Fruit fly (Drosophila melanogaster): Measurements from ENCODE around the gene PGRP-SA.
A peak's percentile ranks its signal among the peaks of the same experiment; 100 is the strongest.

Gene PGRP-SA

DNA sequence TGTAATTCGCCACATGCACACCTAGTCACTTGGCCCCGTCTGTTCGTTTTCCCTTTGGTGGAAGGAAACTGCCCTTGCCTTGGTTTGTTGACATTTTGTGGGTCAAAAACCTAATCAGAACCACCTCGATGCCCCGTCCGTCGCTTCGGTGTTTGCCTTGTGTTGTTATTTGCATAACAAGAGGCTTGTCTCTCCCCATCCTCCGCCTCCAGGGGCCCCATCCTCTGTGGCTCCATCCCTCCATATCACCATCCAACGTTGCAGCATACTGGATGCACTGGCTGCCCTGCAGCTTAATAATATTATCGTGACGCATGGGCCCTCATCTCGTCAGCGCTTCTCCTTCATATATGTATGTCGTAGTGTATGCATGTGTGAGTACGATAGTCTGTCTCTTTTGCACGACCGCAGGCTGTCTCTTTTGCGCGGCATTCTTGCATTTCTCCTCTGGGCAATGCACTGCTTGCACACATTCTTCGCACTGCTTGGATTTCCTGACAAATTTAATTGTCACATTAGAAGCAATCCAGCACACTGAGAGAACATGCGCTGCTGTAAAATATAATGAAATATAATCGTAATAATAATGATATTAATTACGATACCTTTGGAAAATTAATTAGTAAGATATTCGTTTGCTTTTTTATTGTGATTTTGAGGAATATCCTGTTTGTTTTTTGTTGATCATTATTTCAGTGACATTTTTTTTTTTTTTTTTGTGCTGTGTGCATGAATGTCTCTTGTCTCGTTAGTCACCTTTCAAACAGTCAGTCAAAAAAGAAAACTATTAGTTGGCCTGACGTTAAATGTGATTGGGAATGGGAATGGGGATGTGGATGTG, 17.1 kb upstream of the PGRP-SA start (continued):
- TF ChIP-seq CG1024 (GFP tag; IDR thresholded peaks at IDR 0.05) (no peak), HLH4C (GFP tag; IDR thresholded peaks at IDR 0.05; ENCODE audit: partially characterized antibody) (no peak), ATbp (GFP tag; optimal IDR thresholded peaks at IDR 0.05) (no peak), CG6272 (GFP tag; IDR thresholded peaks at IDR 0.05) (no peak), schlank (tag; optimal IDR thresholded peaks at IDR 0.05) (no peak), CG7786 (GFP tag; optimal IDR thresholded peaks at IDR 0.05) (no peak), ac (GFP tag; optimal IDR thresholded peaks at IDR 0.05) (no peak), CG15479 (GFP tag; optimal IDR thresholded peaks at IDR 0.05) (no peak), Elba2 (GFP tag; optimal IDR thresholded peaks at IDR 0.05) (no peak), mam (GFP tag; optimal IDR thresholded peaks at IDR 0.05) (no peak), CG3281 (GFP tag; optimal IDR thresholded peaks at IDR 0.05) (no peak), CG1602 (GFP tag; optimal IDR thresholded peaks at IDR 0.05) (no peak), CG15514 (GFP tag; optimal IDR thresholded peaks at IDR 0.05) (no peak), CG10431 (GFP tag; optimal IDR thresholded peaks at IDR 0.05) (no peak), CG14014 (GFP tag; IDR thresholded peaks at IDR 0.05) (no peak), HLH3B (GFP tag; IDR thresholded peaks at IDR 0.05) (no peak), Oli (tag; optimal IDR thresholded peaks at IDR 0.05) (no peak), ewg (GFP tag; optimal IDR thresholded peaks at IDR 0.05) (no peak), CG15696 (tag; optimal IDR thresholded peaks at IDR 0.05) (no peak), sisA (GFP tag; IDR thresholded peaks at IDR 0.05) (no peak), disco-r (GFP tag; optimal IDR thresholded peaks at IDR 0.05) (no peak), mirr (GFP tag; optimal IDR thresholded peaks at IDR 0.05) (no peak), CG2678 (tag; optimal IDR thresholded peaks at IDR 0.05) (no peak), CG10979 (tag; optimal IDR thresholded peaks at IDR 0.05) (peak; percentile 51), CG32772 (GFP tag; IDR thresholded peaks at IDR 0.05) (0 out of 2 replicates have a peak, but pooled peaks have one; percentile 8), CG8089 (GFP tag; optimal IDR thresholded peaks at IDR 0.05) (no peak), CG12299 (tag; optimal IDR thresholded peaks at IDR 0.05) (no peak), maf-S (GFP tag; optimal IDR thresholded peaks at IDR 0.05) (no peak), Ets65A (GFP tag) (no peak), fu2 (GFP tag; optimal IDR thresholded peaks at IDR 0.05) (no peak), CG6791 (GFP tag; IDR thresholded peaks at IDR 0.05; ENCODE audit: partially characterized antibody) (no peak), cwo (GFP tag; optimal IDR thresholded peaks at IDR 0.05) (no peak), CG6254 (GFP tag; optimal IDR thresholded peaks at IDR 0.05) (no peak), Adf1 (GFP tag; IDR thresholded peaks at IDR 0.05) (no peak), CG16779 (GFP tag; IDR thresholded peaks at IDR 0.05) (no peak), CG34224 (GFP tag; IDR thresholded peaks at IDR 0.05; ENCODE audit: partially characterized antibody) (no peak), vfl (GFP tag; optimal IDR thresholded peaks at IDR 0.05) (no peak), HLHmδ (GFP tag; optimal IDR thresholded peaks at IDR 0.05) (no peak), CG15011 (GFP tag; optimal IDR thresholded peaks at IDR 0.05) (no peak), Lpt (GFP tag; optimal IDR thresholded peaks at IDR 0.05) (no peak), tin (GFP tag; optimal IDR thresholded peaks at IDR 0.05) (no peak), cad (GFP tag; optimal IDR thresholded peaks at IDR 0.05) (no peak), tx (GFP tag; optimal IDR thresholded peaks at IDR 0.05) (no peak), sd (tag; optimal IDR thresholded peaks at IDR 0.05) (peak; percentile 44), Awh (GFP tag; IDR thresholded peaks at IDR 0.05) (no peak), CG3847 (GFP tag; IDR thresholded peaks at IDR 0.05) (no peak), CG17385 (GFP tag; optimal IDR thresholded peaks at IDR 0.05) (no peak), PHDP (tag; optimal IDR thresholded peaks at IDR 0.05) (no peak), tap (tag; optimal IDR thresholded peaks at IDR 0.05) (no peak), peb (GFP tag; IDR thresholded peaks at IDR 0.05) (no peak)
